Worm (Caenorhabditis elegans) whole organism, young adult: Measurements from ENCODE around the gene Y50D4B.1.
A peak's percentile ranks its signal among the peaks of the same experiment; 100 is the strongest.

Experiments used
- C17E4.6 ChIP-seq: fragments of 200-800 bp; sonication (Bioruptor generic); IDR thresholded peaks from 2 replicates; pipeline ENCODE4 v1.3.6; 2022; ENCODE audit warnings: missing genetic modification reagents, missing genetic modification characterization, missing compliant biosample characterization
- F10E7.11 ChIP-seq: sonication (generic microtip); optimal IDR thresholded peaks from 2 replicates; lab custom pipeline; 2017; ENCODE audit warnings: mild to moderate bottlenecking, missing genetic modification characterization, moderate library complexity, missing compliant biosample characterization
- F22D6.2 ChIP-seq: sonication (generic microtip); optimal IDR thresholded peaks from 2 replicates; lab custom pipeline; 2016; ENCODE audit warnings: mild to moderate bottlenecking, missing genetic modification characterization, missing compliant biosample characterization
- F23B12.7 ChIP-seq: sonication (generic microtip); optimal IDR thresholded peaks from 2 replicates; lab custom pipeline; 2017; ENCODE audit warnings: missing genetic modification characterization, mild to moderate bottlenecking, missing compliant biosample characterization, antibody characterized with exemption, moderate library complexity; ENCODE audit not compliant: insufficient read depth
- F39B2.1 ChIP-seq: fragments of 200-800 bp; sonication (Bioruptor generic); IDR thresholded peaks from 2 replicates; pipeline ENCODE4 v1.3.6; 2022; ENCODE audit warnings: missing genetic modification reagents, missing genetic modification characterization, missing compliant biosample characterization
- F49E8.2 ChIP-seq: sonication (generic microtip); optimal IDR thresholded peaks from 3 replicates; lab custom pipeline; 2017; ENCODE audit warnings: missing genetic modification characterization, mild to moderate bottlenecking, missing compliant biosample characterization, antibody characterized with exemption, moderate library complexity; ENCODE audit not compliant: insufficient read depth
- F52B5.7 ChIP-seq: sonication (generic microtip); optimal IDR thresholded peaks from 2 replicates; lab custom pipeline; 2016; ENCODE audit warnings: mild to moderate bottlenecking, missing genetic modification characterization, missing compliant biosample characterization
- F57A8.1 ChIP-seq: fragments of 200-800 bp; sonication (Bioruptor generic); optimal IDR thresholded peaks from 2 replicates; lab custom pipeline; 2018; ENCODE audit warnings: mild to moderate bottlenecking, missing genetic modification characterization, moderate library complexity, missing compliant biosample characterization
- F57C9.4 ChIP-seq: sonication (generic microtip); optimal IDR thresholded peaks from 2 replicates; lab custom pipeline; 2017; ENCODE audit warnings: mild to moderate bottlenecking, missing genetic modification characterization, missing compliant biosample characterization
- K12H6.12 ChIP-seq: fragments of 200-800 bp; sonication (Bioruptor generic); optimal IDR thresholded peaks from 2 replicates; lab custom pipeline; 2018; ENCODE audit warnings: mild to moderate bottlenecking, missing genetic modification characterization, missing compliant biosample characterization
- T26A5.8 ChIP-seq: sonication (generic microtip); optimal IDR thresholded peaks from 2 replicates; lab custom pipeline; 2016; ENCODE audit warnings: missing genetic modification characterization, missing compliant biosample characterization
- Y67H2A.10 ChIP-seq: fragments of 200-800 bp; sonication (Bioruptor generic); conservative IDR thresholded peaks from 2 replicates; pipeline ENCODE4 v1.3.6; 2022; ENCODE audit warnings: missing genetic modification reagents, missing genetic modification characterization, missing compliant biosample characterization
- Y79H2A.3 ChIP-seq: fragments of 200-800 bp; sonication (Bioruptor generic); conservative IDR thresholded peaks from 2 replicates; pipeline ENCODE4 v1.3.6; 2022; ENCODE audit warnings: missing genetic modification reagents, missing genetic modification characterization, missing compliant biosample characterization
- ZK185.1 ChIP-seq: sonication (generic microtip); optimal IDR thresholded peaks from 2 replicates; lab custom pipeline; 2016; ENCODE audit warnings: mild to moderate bottlenecking, missing genetic modification characterization, missing compliant biosample characterization; ENCODE audit not compliant: poor library complexity, severe bottlenecking
- akir-1 ChIP-seq: fragments of 200-800 bp; sonication (Bioruptor generic); optimal IDR thresholded peaks from 2 replicates; lab custom pipeline; 2018; ENCODE audit warnings: mild to moderate bottlenecking, missing genetic modification characterization, moderate library complexity, missing compliant biosample characterization
- aptf-2 ChIP-seq: fragments of 200-800 bp; sonication (Bioruptor generic); conservative IDR thresholded peaks from 2 replicates; pipeline ENCODE4 v1.3.6; 2022; ENCODE audit warnings: missing genetic modification reagents, missing genetic modification characterization, missing compliant biosample characterization
- athp-1 ChIP-seq: sonication (generic microtip); optimal IDR thresholded peaks from 2 replicates; lab custom pipeline; 2017; ENCODE audit warnings: mild to moderate bottlenecking, missing genetic modification characterization, missing compliant biosample characterization
- attf-3 ChIP-seq: fragments of 200-800 bp; sonication (Bioruptor generic); conservative IDR thresholded peaks from 2 replicates; pipeline ENCODE4 v1.3.6; 2022; ENCODE audit warnings: missing genetic modification reagents, missing genetic modification characterization, missing compliant biosample characterization
- attf-6 ChIP-seq: fragments of 200-800 bp; sonication (Bioruptor generic); IDR thresholded peaks from 2 replicates; pipeline ENCODE4 v1.3.6; 2022; ENCODE audit warnings: missing genetic modification reagents, missing genetic modification characterization, missing compliant biosample characterization
- bed-2 ChIP-seq: fragments of 200-800 bp; sonication (Bioruptor generic); IDR thresholded peaks from 2 replicates; pipeline ENCODE4 v1.3.6; 2022; ENCODE audit warnings: missing genetic modification reagents, missing genetic modification characterization, missing compliant biosample characterization
- ceh-100 ChIP-seq: fragments of 200-800 bp; sonication (Bioruptor generic); IDR thresholded peaks from 2 replicates; pipeline ENCODE4 v1.3.6; 2022; ENCODE audit warnings: missing genetic modification reagents, missing genetic modification characterization, missing compliant biosample characterization
- ceh-40 ChIP-seq: fragments of 200-800 bp; sonication (Bioruptor generic); IDR thresholded peaks from 2 replicates; pipeline ENCODE4 v1.3.6; 2022; ENCODE audit warnings: missing genetic modification characterization, missing compliant biosample characterization
- ceh-58 ChIP-seq: fragments of 200-800 bp; sonication (Bioruptor generic); IDR thresholded peaks from 2 replicates; pipeline ENCODE4 v1.3.6; 2022; ENCODE audit warnings: missing genetic modification characterization, missing compliant biosample characterization
- ceh-79 ChIP-seq: sonication (generic microtip); optimal IDR thresholded peaks from 2 replicates; lab custom pipeline; 2017; ENCODE audit warnings: mild to moderate bottlenecking, missing genetic modification characterization, missing compliant biosample characterization
- die-1 ChIP-seq: sonication (generic microtip); optimal IDR thresholded peaks from 2 replicates; lab custom pipeline; 2016; ENCODE audit warnings: missing genotype, mild to moderate bottlenecking, missing genetic modification characterization, missing compliant biosample characterization
- efl-1 ChIP-seq: fragments of 150-350 bp; optimal IDR thresholded peaks from 2 replicates; lab custom pipeline; 2014; ENCODE audit warnings: missing biosample characterization, missing genetic modification reagents, missing genetic modification characterization
- fkh-3 ChIP-seq: sonication (generic microtip); optimal IDR thresholded peaks from 2 replicates; lab custom pipeline; 2016; ENCODE audit warnings: mild to moderate bottlenecking, missing genetic modification characterization, missing compliant biosample characterization
- gei-17 ChIP-seq: fragments of 200-800 bp; sonication (Bioruptor generic); optimal IDR thresholded peaks from 2 replicates; lab custom pipeline; 2018; ENCODE audit warnings: mild to moderate bottlenecking, missing genetic modification characterization, missing compliant biosample characterization
- hlh-26 ChIP-seq: fragments of 200-800 bp; sonication (Bioruptor generic); conservative IDR thresholded peaks from 2 replicates; pipeline ENCODE4 v1.3.6; 2022; ENCODE audit warnings: missing genetic modification reagents, missing genetic modification characterization, missing compliant biosample characterization
- lag-1 ChIP-seq: fragments of 200-800 bp; sonication (Bioruptor generic); IDR thresholded peaks from 2 replicates; pipeline ENCODE4 v1.3.6; 2022; ENCODE audit warnings: missing genetic modification reagents, missing genetic modification characterization, missing compliant biosample characterization
- let-526 ChIP-seq: fragments of 200-800 bp; sonication (Bioruptor generic); IDR thresholded peaks from 2 replicates; pipeline ENCODE4 v1.3.6; 2022; ENCODE audit warnings: missing genetic modification reagents, missing genetic modification characterization, missing compliant biosample characterization
- lin-35 ChIP-seq, 3 experiments: fragments of 150-350 bp in 2 of 3; sonication (generic microtip) in 1 of 3; optimal IDR thresholded peaks; 2 replicates each; lab custom pipeline; 2014 to 2018; ENCODE audit warnings: missing biosample characterization in 3 of 3, missing genetic modification characterization in 3 of 3, missing genetic modification reagents in 3 of 3
- lsl-1 ChIP-seq: fragments of 200-800 bp; sonication (Bioruptor generic); optimal IDR thresholded peaks from 2 replicates; lab custom pipeline; 2018; ENCODE audit warnings: mild to moderate bottlenecking, missing genetic modification characterization, moderate library complexity, missing compliant biosample characterization
- lsy-27 ChIP-seq: sonication (generic microtip); optimal IDR thresholded peaks from 2 replicates; lab custom pipeline; 2017; ENCODE audit warnings: missing genetic modification characterization, mild to moderate bottlenecking, missing compliant biosample characterization, antibody characterized with exemption, missing genotype, borderline replicate concordance; ENCODE audit not compliant: insufficient read depth
- madf-3 ChIP-seq: fragments of 200-800 bp; sonication (Bioruptor generic); IDR thresholded peaks from 2 replicates; pipeline ENCODE4 v1.3.6; 2022; ENCODE audit warnings: missing genetic modification reagents, missing genetic modification characterization, missing compliant biosample characterization
- mcd-1 ChIP-seq: fragments of 200-800 bp; sonication (Bioruptor generic); IDR thresholded peaks from 2 replicates; pipeline ENCODE4 v1.3.6; 2022; ENCODE audit warnings: missing genetic modification reagents, missing genetic modification characterization, missing compliant biosample characterization
- nfya-1 ChIP-seq: sonication (generic microtip); optimal IDR thresholded peaks from 2 replicates; lab custom pipeline; 2017; ENCODE audit warnings: antibody characterized with exemption, missing compliant biosample characterization, missing genetic modification characterization, borderline replicate concordance; ENCODE audit not compliant: insufficient read depth
- nfya-2 ChIP-seq: fragments of 200-800 bp; sonication (Bioruptor generic); IDR thresholded peaks from 2 replicates; pipeline ENCODE4 v1.3.6; 2022; ENCODE audit warnings: missing genetic modification reagents, missing genetic modification characterization, missing compliant biosample characterization
- nhr-120 ChIP-seq: fragments of 200-800 bp; sonication (Bioruptor generic); IDR thresholded peaks from 2 replicates; pipeline ENCODE4 v1.3.6; 2022; ENCODE audit warnings: missing genetic modification characterization, missing compliant biosample characterization
- pbrm-1 ChIP-seq: fragments of 200-800 bp; sonication (Bioruptor generic); IDR thresholded peaks from 2 replicates; pipeline ENCODE4 v1.3.6; 2022; ENCODE audit warnings: missing genetic modification reagents, missing genetic modification characterization, missing compliant biosample characterization
- pha-4 ChIP-seq: fragments of 150-350 bp; sonication (generic microtip); optimal IDR thresholded peaks from 2 replicates; lab custom pipeline; 2014; ENCODE audit warnings: missing biosample characterization, missing genetic modification reagents, missing genetic modification characterization
- repo-1 ChIP-seq: sonication (generic microtip); optimal IDR thresholded peaks from 2 replicates; lab custom pipeline; 2017; ENCODE audit warnings: mild to moderate bottlenecking, missing genetic modification characterization, missing compliant biosample characterization
- rpc-1 ChIP-seq, 2 experiments: fragments of 150-350 bp in 1 of 2; sonication (generic microtip) in 1 of 2; optimal IDR thresholded peaks; 2 replicates each; lab custom pipeline; 2014 to 2018; ENCODE audit warnings: missing biosample characterization in 1 of 2, missing genetic modification characterization in 1 of 2, missing genetic modification reagents in 1 of 2, missing genotype in 1 of 2
- snpc-3.4 ChIP-seq: sonication (generic microtip); optimal IDR thresholded peaks from 2 replicates; lab custom pipeline; 2017; ENCODE audit warnings: missing genetic modification characterization, mild to moderate bottlenecking, missing compliant biosample characterization, antibody characterized with exemption, moderate library complexity, missing genotype, missing genetic modification reagents
- zim-3 ChIP-seq: sonication (generic microtip); optimal IDR thresholded peaks from 2 replicates; lab custom pipeline; 2017; ENCODE audit warnings: mild to moderate bottlenecking, missing genetic modification characterization, moderate library complexity, missing compliant biosample characterization
- ztf-18 ChIP-seq: sonication (generic microtip); optimal IDR thresholded peaks from 2 replicates; lab custom pipeline; 2016; ENCODE audit warnings: missing genotype, mild to moderate bottlenecking, missing genetic modification characterization, missing compliant biosample characterization
- ztf-22 ChIP-seq: fragments of 200-800 bp; sonication (Bioruptor generic); optimal IDR thresholded peaks from 2 replicates; lab custom pipeline; 2018; ENCODE audit warnings: mild to moderate bottlenecking, missing genetic modification characterization, moderate library complexity, missing compliant biosample characterization
- ztf-6 ChIP-seq: fragments of 200-800 bp; sonication (Bioruptor generic); IDR thresholded peaks from 2 replicates; pipeline ENCODE4 v1.3.6; 2022; ENCODE audit warnings: missing genetic modification reagents, missing genetic modification characterization, missing compliant biosample characterization

Gene Y50D4B.1

ce11 chrV:1158247-1158646, 45.5 kb downstream of the Y50D4B.1 start (continued):
- TF ChIP-seq nhr-120 = peak; percentile 88; the same call in 1 of the 2 replicates
- TF ChIP-seq attf-6 = no peak
- peak; percentile 36 for TF ChIP-seq lsl-1 (GFP tag; lab: Kevin White, UChicago)
- peak; percentile 67 for TF ChIP-seq repo-1 (tag; lab: Kevin White, UChicago)
- no peak for TF ChIP-seq F49E8.2 (tag; lab: Kevin White, UChicago)
- no peak for TF ChIP-seq pbrm-1 (GFP tag; lab: Robert Waterston, UW)
- no peak for TF ChIP-seq aptf-2 (GFP tag; lab: Robert Waterston, UW)
- no peak for TF ChIP-seq ztf-18 (tag; lab: Kevin White, UChicago)
- TF ChIP-seq athp-1 (tag; lab: Kevin White, UChicago) = peak; percentile 41
- TF ChIP-seq akir-1 (GFP tag; lab: Kevin White, UChicago) = no peak
- peak; percentile 69 for TF ChIP-seq F10E7.11 (tag; lab: Kevin White, UChicago)
- TF ChIP-seq snpc-3.4 (tag; lab: Kevin White, UChicago) = no peak
- no peak for TF ChIP-seq die-1 (tag; lab: Kevin White, UChicago)
- TF ChIP-seq zim-3 (tag; lab: Kevin White, UChicago) = peak; percentile 62
- TF ChIP-seq K12H6.12 = no peak
- peak; percentile 53 for TF ChIP-seq C17E4.6 (GFP tag; lab: Robert Waterston, UW)
- no peak for TF ChIP-seq lag-1 (GFP tag; lab: Robert Waterston, UW)
- TF ChIP-seq ceh-40 (GFP tag; lab: Robert Waterston, UW) = 0 out of 2 replicates have a peak, but pooled peaks have one; percentile 39
- TF ChIP-seq ztf-6 (GFP tag; lab: Robert Waterston, UW) = no peak
- TF ChIP-seq F23B12.7 (tag; lab: Kevin White, UChicago) = no peak
- 0 out of 2 replicates have a peak, but pooled peaks have one; percentile 9 for TF ChIP-seq let-526 (GFP tag; lab: Robert Waterston, UW)
- TF ChIP-seq hlh-26 (GFP tag; lab: Robert Waterston, UW) = no peak
- TF ChIP-seq ceh-79 (tag; lab: Kevin White, UChicago) = peak; percentile 20
- no peak for TF ChIP-seq fkh-3 (tag; lab: Kevin White, UChicago)
- TF ChIP-seq ceh-58 = no peak
- TF ChIP-seq mcd-1 = 0 out of 2 replicates have a peak, but pooled peaks have one; percentile 22
- TF ChIP-seq ceh-100 = no peak
- peak; percentile 87 for TF ChIP-seq F52B5.7 (tag; lab: Kevin White, UChicago)
- no peak for TF ChIP-seq lsy-27 (tag; lab: Kevin White, UChicago)
- TF ChIP-seq Y79H2A.3 (GFP tag; lab: Robert Waterston, UW) = no peak
- 0 out of 2 replicates have a peak, but pooled peaks have one; percentile 17 for TF ChIP-seq attf-3 (GFP tag; lab: Robert Waterston, UW)
- TF ChIP-seq nfya-1 = no peak
- TF ChIP-seq F57C9.4 = peak; percentile 69
- no peak for TF ChIP-seq efl-1 (GFP tag; lab: Kevin White, UChicago)
- TF ChIP-seq madf-3 = no peak
- no peak for TF ChIP-seq F22D6.2
- TF ChIP-seq gei-17 (GFP tag; lab: Kevin White, UChicago) = peak; percentile 41
- no peak for TF ChIP-seq ZK185.1 (tag; lab: Kevin White, UChicago)
- TF ChIP-seq T26A5.8 (tag; lab: Kevin White, UChicago) = no peak
- no peak for TF ChIP-seq F57A8.1 (GFP tag; lab: Kevin White, UChicago)
- TF ChIP-seq Y67H2A.10 (GFP tag; lab: Robert Waterston, UW) = 0 out of 2 replicates have a peak, but pooled peaks have one; percentile 59
- TF ChIP-seq lin-35 (GFP tag; optimal IDR thresholded peaks at IDR 0.05; lab: Kevin White, UChicago) = no peak
- no peak for TF ChIP-seq ztf-22 (GFP tag; lab: Kevin White, UChicago)
- TF ChIP-seq rpc-1 (optimal IDR thresholded peaks at IDR 0.05; lab: Kevin White, UChicago) = no peak
- no peak for TF ChIP-seq rpc-1 (tag; optimal IDR thresholded peaks at IDR 0.05; lab: Kevin White, UChicago)
- TF ChIP-seq pha-4 (tag; lab: Kevin White, UChicago) = no peak
- no peak for TF ChIP-seq bed-2 (GFP tag; lab: Robert Waterston, UW)
- no peak for TF ChIP-seq F39B2.1
- TF ChIP-seq nfya-2 = no peak
